Worm (Caenorhabditis elegans): ENCODE data around the gene pes-8.

The pes-8 gene

DNA sequence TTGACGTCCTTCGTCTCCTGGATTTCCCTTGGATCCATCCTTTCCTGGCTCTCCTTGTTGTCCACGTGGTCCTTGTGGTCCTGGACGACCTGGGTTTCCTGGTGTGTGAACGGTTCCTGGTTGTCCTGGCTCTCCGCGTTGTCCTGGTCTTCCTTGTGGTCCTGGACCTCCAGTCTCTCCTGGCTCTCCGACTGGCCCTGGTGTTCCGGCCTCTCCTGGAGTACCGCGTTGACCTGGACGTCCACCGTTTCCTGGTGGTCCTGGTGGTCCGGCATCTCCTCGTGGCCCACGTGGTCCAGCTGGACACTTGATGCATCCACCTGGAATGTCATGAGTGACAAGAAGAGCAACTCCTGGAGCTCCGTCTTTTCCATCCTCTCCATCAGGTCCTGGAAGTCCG is 17.8 kb upstream of the pes-8 start:
- TF ChIP-seq lsy-2 (tag; optimal IDR thresholded peaks at IDR 0.05), result no peak
- TF ChIP-seq unc-62 (GFP tag; optimal IDR thresholded peaks at IDR 0.05), result no peak
- TF ChIP-seq hlh-1 (tag; optimal IDR thresholded peaks at IDR 0.05), result no peak
- TF ChIP-seq ceh-43 (GFP tag; optimal IDR thresholded peaks at IDR 0.05), result no peak
- TF ChIP-seq snpc-4 (tag; optimal IDR thresholded peaks at IDR 0.05), result no peak
- no peak for TF ChIP-seq ces-1 (GFP tag; optimal IDR thresholded peaks at IDR 0.05)
- TF ChIP-seq mep-1 (tag; optimal IDR thresholded peaks at IDR 0.05), result no peak
- no peak for TF ChIP-seq sptf-1 (tag; optimal IDR thresholded peaks at IDR 0.05)
- TF ChIP-seq flh-1 (GFP tag; optimal IDR thresholded peaks at IDR 0.05), result no peak
- no peak for TF ChIP-seq drap-1 (GFP tag; optimal IDR thresholded peaks at IDR 0.05)

DNA sequence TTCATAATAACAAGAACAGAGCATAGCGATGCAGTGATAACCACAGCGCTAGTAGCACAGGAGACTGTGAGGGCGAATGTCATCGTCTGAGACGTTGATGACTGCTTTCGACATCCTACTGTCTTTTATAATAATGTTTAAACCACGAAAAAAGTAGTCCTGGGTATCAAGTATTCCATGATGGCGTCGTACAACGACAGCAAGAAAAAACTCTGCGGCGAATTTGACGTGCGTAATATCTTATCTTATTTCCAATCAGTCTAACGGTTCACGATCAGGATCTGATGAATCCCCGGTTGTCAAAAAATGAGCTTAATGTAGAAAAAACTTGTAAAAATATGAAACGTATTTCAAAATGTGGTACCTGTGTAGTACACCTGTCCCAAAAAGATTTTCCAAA is 17.1 kb upstream of the pes-8 start, which contains the start of gene col-175:
Gene col-175, minus strand, starts transcription at position 101 of the 400 bp plus-strand sequence.
- TF ChIP-seq ceh-83 (GFP tag; optimal IDR thresholded peaks at IDR 0.05) (no peak), mep-1 (tag; optimal IDR thresholded peaks at IDR 0.05) (no peak), ceh-43 (GFP tag; optimal IDR thresholded peaks at IDR 0.05) (no peak), elt-1 (tag; optimal IDR thresholded peaks at IDR 0.05; ENCODE audit: borderline replicate concordance, insufficient read depth) (no peak), bed-3 (GFP tag; optimal IDR thresholded peaks at IDR 0.05) (no peak), ztf-11 (tag; optimal IDR thresholded peaks at IDR 0.05) (no peak), blmp-1 (tag; optimal IDR thresholded peaks at IDR 0.05) (no peak), snpc-4 (tag; optimal IDR thresholded peaks at IDR 0.05) (no peak), zip-8 (tag; optimal IDR thresholded peaks at IDR 0.05) (no peak), sptf-1 (tag; optimal IDR thresholded peaks at IDR 0.05) (no peak), nhr-237 (tag; optimal IDR thresholded peaks at IDR 0.05) (no peak), mab-5 (tag; optimal IDR thresholded peaks at IDR 0.05) (no peak), nhr-76 (tag; optimal IDR thresholded peaks at IDR 0.05) (no peak), M03D4.4 (tag; optimal IDR thresholded peaks at IDR 0.05) (no peak), elt-3 (tag; optimal IDR thresholded peaks at IDR 0.05) (no peak), ceh-39 (tag; optimal IDR thresholded peaks at IDR 0.05) (no peak), mls-2 (tag; optimal IDR thresholded peaks at IDR 0.05) (no peak), pha-4 (tag; optimal IDR thresholded peaks at IDR 0.05) (no peak), flh-1 (GFP tag; optimal IDR thresholded peaks at IDR 0.05) (no peak), nhr-28 (tag; optimal IDR thresholded peaks at IDR 0.05) (no peak)

ce11 chrX:9237708-9238107 is 13.9 kb upstream of the pes-8 start:
- TF ChIP-seq elt-1 (tag; optimal IDR thresholded peaks at IDR 0.05; ENCODE audit: borderline replicate concordance, insufficient read depth) (no peak), sem-2 (GFP tag; optimal IDR thresholded peaks at IDR 0.05) (no peak), ceh-83 (GFP tag; optimal IDR thresholded peaks at IDR 0.05) (no peak), nhr-28 (tag; optimal IDR thresholded peaks at IDR 0.05) (no peak), lin-32 (GFP tag; optimal IDR thresholded peaks at IDR 0.05) (no peak), elt-3 (tag; optimal IDR thresholded peaks at IDR 0.05) (no peak), cnd-1 (tag; optimal IDR thresholded peaks at IDR 0.05) (no peak), flh-1 (GFP tag; optimal IDR thresholded peaks at IDR 0.05) (no peak), drap-1 (GFP tag; optimal IDR thresholded peaks at IDR 0.05) (no peak)

- TF ChIP-seq unc-39 (tag; optimal IDR thresholded peaks at IDR 0.05) (no peak), lsy-2 (tag; optimal IDR thresholded peaks at IDR 0.05) (no peak), lin-13 (tag; optimal IDR thresholded peaks at IDR 0.05) (no peak), ces-1 (GFP tag; optimal IDR thresholded peaks at IDR 0.05) (no peak), bed-3 (GFP tag; optimal IDR thresholded peaks at IDR 0.05) (no peak), cnd-1 (tag; optimal IDR thresholded peaks at IDR 0.05) (no peak)
Observed at ce11 chrX:9238692-9239091, 12.9 kb upstream of the pes-8 start.

DNA sequence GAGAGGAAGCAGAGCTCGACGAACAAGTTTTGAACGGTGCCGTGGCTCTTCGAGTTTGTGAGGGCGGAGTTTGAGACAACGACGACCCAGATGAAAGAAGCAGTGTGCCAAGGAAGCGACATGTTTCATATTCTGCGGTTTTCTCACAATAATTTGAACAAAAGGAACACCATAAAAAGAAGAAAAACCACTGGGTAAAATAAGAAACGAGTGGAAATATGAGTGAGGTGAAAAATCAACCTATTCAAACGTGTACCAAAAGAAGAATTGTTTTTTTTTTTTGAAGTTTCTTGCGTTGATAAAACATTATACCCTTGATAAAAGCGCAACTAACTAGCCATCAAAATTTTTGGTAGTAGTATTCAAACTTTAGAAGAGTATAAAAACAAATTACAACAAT is 9.5 kb upstream of the pes-8 start, which contains the start of gene lgc-4:
Gene lgc-4, minus strand, starts transcription at position 101 of the 400 bp plus-strand sequence.
- TF ChIP-seq M03D4.4 (tag; optimal IDR thresholded peaks at IDR 0.05) (no peak), ceh-39 (tag; optimal IDR thresholded peaks at IDR 0.05) (no peak), tbx-8 (GFP tag; optimal IDR thresholded peaks at IDR 0.05) (no peak), sem-2 (GFP tag; optimal IDR thresholded peaks at IDR 0.05) (no peak), blmp-1 (tag; optimal IDR thresholded peaks at IDR 0.05) (no peak), sptf-1 (tag; optimal IDR thresholded peaks at IDR 0.05) (no peak), unc-39 (tag; optimal IDR thresholded peaks at IDR 0.05) (no peak)

Measured in whole organism, mixed stage, embryonic.